Fruit fly (Drosophila melanogaster): Measurements from ENCODE around the gene Naa30B.

- no peak for TF ChIP-seq CG8478 (optimal IDR thresholded peaks at IDR 0.05)
- no peak for TF ChIP-seq CTCF (optimal IDR thresholded peaks at IDR 0.05)
These were observed 13.7 kb downstream of the Naa30B start for dm6 chr3L:1457998-1458728.

All from S2 (cell line).